Fruit fly (Drosophila melanogaster) whole organism, embryonic: ENCODE measurements around the gene CG4497.

Experiments used
- ATbp ChIP-seq: fragments of 200-800 bp; sonication (Bioruptor generic); optimal IDR thresholded peaks from 2 replicates; lab custom pipeline; 2017; ENCODE audit warnings: missing biosample characterization, mild to moderate bottlenecking, missing genetic modification characterization, missing genetic modification reagents
- Aef1 ChIP-seq: fragments of 200-800 bp; sonication (Bioruptor generic); IDR thresholded peaks from 3 replicates; pipeline ENCODE4 v1.3.6; 2022; ENCODE audit warnings: missing biosample characterization, missing genetic modification characterization
- Antp ChIP-seq: fragments of 200-800 bp; sonication (Bioruptor generic); optimal IDR thresholded peaks from 3 replicates; lab custom pipeline; 2016; ENCODE audit warnings: missing biosample characterization, missing genetic modification characterization
- CG10209 ChIP-seq: fragments of 200-800 bp; sonication (Bioruptor generic); optimal IDR thresholded peaks from 3 replicates; lab custom pipeline; 2017; ENCODE audit warnings: missing biosample characterization, mild to moderate bottlenecking, missing genetic modification characterization, missing genetic modification reagents
- CG1024 ChIP-seq: fragments of 200-800 bp; sonication (Bioruptor generic); IDR thresholded peaks from 2 replicates; pipeline ENCODE4 v1.3.6; 2022; ENCODE audit warnings: missing biosample characterization, missing genetic modification characterization
- CG10366 ChIP-seq: fragments of 200-800 bp; sonication (Bioruptor generic); IDR thresholded peaks from 2 replicates; pipeline ENCODE4 v1.3.6; 2022; ENCODE audit warnings: missing biosample characterization, missing genetic modification characterization
- CG11504 ChIP-seq: fragments of 200-800 bp; sonication (Bioruptor generic); optimal IDR thresholded peaks from 3 replicates; lab custom pipeline; 2019; ENCODE audit warnings: missing biosample characterization, mild to moderate bottlenecking, missing genetic modification characterization, moderate library complexity
- CG12942 ChIP-seq: fragments of 200-800 bp; sonication (Bioruptor generic); optimal IDR thresholded peaks from 3 replicates; lab custom pipeline; 2016; ENCODE audit warnings: missing biosample characterization, missing genetic modification characterization
- CG14050 ChIP-seq: fragments of 200-800 bp; sonication (Bioruptor generic); IDR thresholded peaks from 3 replicates; pipeline ENCODE4 v1.3.6; 2022; ENCODE audit warnings: missing biosample characterization, missing genetic modification characterization
- CG14441 ChIP-seq: fragments of 200-800 bp; sonication (Bioruptor generic); IDR thresholded peaks from 2 replicates; pipeline ENCODE4 v1.3.6; 2022; ENCODE audit warnings: missing biosample characterization, missing genetic modification characterization
- CG14710 ChIP-seq: fragments of 200-800 bp; sonication (Bioruptor generic); optimal IDR thresholded peaks from 3 replicates; lab custom pipeline; 2019; ENCODE audit warnings: missing biosample characterization, mild to moderate bottlenecking, missing genetic modification characterization, moderate library complexity
- CG1792 ChIP-seq: fragments of 200-800 bp; sonication (Bioruptor generic); optimal IDR thresholded peaks from 2 replicates; lab custom pipeline; 2016; ENCODE audit warnings: missing biosample characterization, missing genetic modification characterization
- CG18262 ChIP-seq: fragments of 200-800 bp; optimal IDR thresholded peaks from 3 replicates; lab custom pipeline; 2019; ENCODE audit warnings: missing biosample characterization, mild to moderate bottlenecking, missing genetic modification characterization, moderate library complexity
- CG2678 ChIP-seq: fragments of 200-800 bp; sonication (Bioruptor generic); optimal IDR thresholded peaks from 3 replicates; lab custom pipeline; 2019; ENCODE audit warnings: missing biosample characterization, mild to moderate bottlenecking, missing genetic modification characterization, moderate library complexity
- CG2712 ChIP-seq: fragments of 200-800 bp; optimal IDR thresholded peaks from 3 replicates; lab custom pipeline; 2019; ENCODE audit warnings: missing biosample characterization, mild to moderate bottlenecking, missing genetic modification characterization, moderate library complexity
- CG30431 ChIP-seq: fragments of 200-800 bp; sonication (Bioruptor generic); optimal IDR thresholded peaks from 2 replicates; lab custom pipeline; 2017; ENCODE audit warnings: missing biosample characterization, missing genetic modification characterization
- CG32772 ChIP-seq: fragments of 200-800 bp; sonication (Bioruptor generic); IDR thresholded peaks from 2 replicates; pipeline ENCODE4 v1.3.6; 2022; ENCODE audit warnings: missing biosample characterization, missing genetic modification characterization
- CG6175 ChIP-seq: fragments of 200-800 bp; sonication (Bioruptor generic); IDR thresholded peaks from 3 replicates; pipeline ENCODE4 v1.3.6; 2022; ENCODE audit warnings: missing biosample characterization, missing genetic modification characterization
- CG6689 ChIP-seq: fragments of 200-800 bp; sonication (Bioruptor generic); IDR thresholded peaks from 2 replicates; pipeline ENCODE4 v1.3.6; 2022; ENCODE audit warnings: missing biosample characterization, missing genetic modification characterization
- CG7271 ChIP-seq: fragments of 200-800 bp; sonication (Bioruptor generic); optimal IDR thresholded peaks from 2 replicates; lab custom pipeline; 2018; ENCODE audit warnings: missing biosample characterization, mild to moderate bottlenecking, missing genetic modification characterization, moderate library complexity
- CG7745 ChIP-seq: fragments of 200-800 bp; sonication (Bioruptor generic); optimal IDR thresholded peaks from 2 replicates; lab custom pipeline; 2018; ENCODE audit warnings: missing biosample characterization, mild to moderate bottlenecking, missing genetic modification characterization, moderate library complexity
- CG8290 ChIP-seq, 3 experiments: fragments of 200-800 bp; sonication (Bioruptor generic); optimal IDR thresholded peaks; 2 replicates each; lab custom pipeline; 2016 to 2019; ENCODE audit warnings: missing biosample characterization in 3 of 3, missing genetic modification characterization in 3 of 3, mild to moderate bottlenecking in 2 of 3, moderate library complexity in 1 of 3
- CG8944 ChIP-seq: fragments of 200-800 bp; sonication (Bioruptor generic); optimal IDR thresholded peaks from 3 replicates; lab custom pipeline; 2016; ENCODE audit warnings: missing biosample characterization, missing genetic modification characterization
- CG9609 ChIP-seq: fragments of 200-800 bp; sonication (Bioruptor generic); optimal IDR thresholded peaks from 3 replicates; lab custom pipeline; 2016; ENCODE audit warnings: missing biosample characterization, missing genetic modification characterization
- Chrac-16 ChIP-seq: fragments of 200-800 bp; sonication (Bioruptor generic); optimal IDR thresholded peaks from 3 replicates; lab custom pipeline; 2016; ENCODE audit warnings: missing biosample characterization, missing genetic modification characterization
- Dip3 ChIP-seq: fragments of 200-800 bp; sonication (Bioruptor generic); optimal IDR thresholded peaks from 3 replicates; lab custom pipeline; 2016; ENCODE audit warnings: missing biosample characterization, missing genetic modification characterization
- Dll ChIP-seq: fragments of 200-800 bp; sonication (Bioruptor generic); IDR thresholded peaks from 4 replicates; pipeline ENCODE4 v1.3.6; 2022; ENCODE audit warnings: missing biosample characterization, missing genetic modification characterization; ENCODE audit not compliant: partially characterized antibody
- Doc2 ChIP-seq: fragments of 200-800 bp; sonication (Bioruptor generic); IDR thresholded peaks from 2 replicates; pipeline ENCODE4 v1.3.6; 2022; ENCODE audit warnings: missing biosample characterization, missing genetic modification characterization
- Drgx ChIP-seq: fragments of 200-800 bp; sonication (Bioruptor generic); IDR thresholded peaks from 2 replicates; pipeline ENCODE4 v1.3.6; 2022; ENCODE audit warnings: missing biosample characterization, missing genetic modification characterization
- E2f2 ChIP-seq: fragments of 200-800 bp; sonication (Bioruptor generic); IDR thresholded peaks from 2 replicates; pipeline ENCODE4 v1.3.6; 2022; ENCODE audit warnings: missing biosample characterization, missing genetic modification characterization
- Hsf ChIP-seq: fragments of 200-800 bp; sonication (Bioruptor generic); optimal IDR thresholded peaks from 3 replicates; lab custom pipeline; 2016; ENCODE audit warnings: missing biosample characterization, missing genetic modification characterization
- Pdp1 ChIP-seq, 2 experiments: fragments of 200-800 bp; sonication (Bioruptor generic); optimal IDR thresholded peaks; 3 replicates each; lab custom pipeline; 2016; ENCODE audit warnings: missing biosample characterization in 2 of 2, missing genetic modification characterization in 2 of 2, mild to moderate bottlenecking in 1 of 2, moderate library complexity in 1 of 2
- Side ChIP-seq: fragments of 200-800 bp; sonication (Bioruptor generic); optimal IDR thresholded peaks from 2 replicates; lab custom pipeline; 2016; ENCODE audit warnings: missing biosample characterization, missing genetic modification characterization
- Xrp1 ChIP-seq: fragments of 200-800 bp; sonication (Bioruptor generic); IDR thresholded peaks from 2 replicates; pipeline ENCODE4 v1.3.6; 2022; ENCODE audit warnings: missing biosample characterization, missing genetic modification characterization
- bsh ChIP-seq, 2 experiments: fragments of 200-800 bp; sonication (Bioruptor generic); optimal IDR thresholded peaks; 2 replicates each; lab custom pipeline; 2017 to 2018; ENCODE audit warnings: mild to moderate bottlenecking in 2 of 2, missing biosample characterization in 2 of 2, missing genetic modification characterization in 2 of 2, moderate library complexity in 1 of 2
- cas ChIP-seq: fragments of 200-800 bp; sonication (Bioruptor generic); IDR thresholded peaks from 2 replicates; pipeline ENCODE4 v1.3.6; 2022; ENCODE audit warnings: missing biosample characterization, missing genetic modification characterization
- dan ChIP-seq: fragments of 200-800 bp; sonication (Bioruptor generic); IDR thresholded peaks from 2 replicates; pipeline ENCODE4 v1.3.6; 2022; ENCODE audit warnings: missing biosample characterization, missing genetic modification characterization
- dmrt99B ChIP-seq: fragments of 200-800 bp; sonication (Bioruptor generic); optimal IDR thresholded peaks from 2 replicates; lab custom pipeline; 2018; ENCODE audit warnings: missing biosample characterization, mild to moderate bottlenecking, missing genetic modification characterization, moderate library complexity
- esg ChIP-seq: fragments of 200-800 bp; sonication (Bioruptor generic); conservative IDR thresholded peaks from 2 replicates; pipeline ENCODE4 v1.3.6; 2022; ENCODE audit warnings: missing biosample characterization, missing genetic modification characterization
- gcm ChIP-seq: fragments of 200-800 bp; sonication (Bioruptor generic); optimal IDR thresholded peaks from 2 replicates; lab custom pipeline; 2019; ENCODE audit warnings: missing biosample characterization, mild to moderate bottlenecking, missing genetic modification characterization, moderate library complexity
- gsb-n ChIP-seq: fragments of 200-800 bp; sonication (Bioruptor generic); optimal IDR thresholded peaks from 3 replicates; lab custom pipeline; 2018; ENCODE audit warnings: missing biosample characterization, mild to moderate bottlenecking, missing genetic modification characterization
- kay ChIP-seq: fragments of 200-800 bp; sonication (Bioruptor generic); optimal IDR thresholded peaks from 2 replicates; lab custom pipeline; 2016; ENCODE audit warnings: missing biosample characterization, missing genetic modification characterization
- lilli ChIP-seq: fragments of 200-800 bp; sonication (Bioruptor generic); optimal IDR thresholded peaks from 3 replicates; lab custom pipeline; 2016; ENCODE audit warnings: missing biosample characterization, missing genetic modification characterization
- otp ChIP-seq: fragments of 200-800 bp; sonication (Bioruptor generic); IDR thresholded peaks from 3 replicates; pipeline ENCODE4, ENCODE4 v1.3.6; 2022; ENCODE audit warnings: missing biosample characterization, missing genetic modification characterization
- phol ChIP-seq: fragments of 200-800 bp; sonication (Bioruptor generic); optimal IDR thresholded peaks from 3 replicates; lab custom pipeline; 2018; ENCODE audit warnings: missing biosample characterization, mild to moderate bottlenecking, missing genetic modification characterization, moderate library complexity
- pnt ChIP-seq: fragments of 200-800 bp; sonication (Bioruptor generic); optimal IDR thresholded peaks from 3 replicates; lab custom pipeline; 2016; ENCODE audit warnings: missing biosample characterization, missing genetic modification characterization
- row ChIP-seq: fragments of 200-800 bp; sonication (Bioruptor generic); IDR thresholded peaks from 3 replicates; pipeline ENCODE4 v1.3.6; 2022; ENCODE audit warnings: missing biosample characterization, missing genetic modification characterization
- sens ChIP-seq: fragments of 200-800 bp; sonication (Bioruptor generic); peaks from one replicate; lab custom pipeline; 2016; ENCODE audit warnings: missing biosample characterization, missing genetic modification characterization
- shn ChIP-seq: fragments of 200-800 bp; sonication (Bioruptor generic); optimal IDR thresholded peaks from 3 replicates; lab custom pipeline; 2016; ENCODE audit warnings: missing biosample characterization, missing genetic modification characterization
- sisA ChIP-seq: fragments of 200-800 bp; sonication (Bioruptor generic); IDR thresholded peaks from 2 replicates; pipeline ENCODE4 v1.3.6; 2022; ENCODE audit warnings: missing biosample characterization, missing genetic modification characterization
- vvl ChIP-seq: fragments of 200-800 bp; sonication (Bioruptor generic); IDR thresholded peaks from 2 replicates; pipeline ENCODE4 v1.3.6; 2022; ENCODE audit warnings: missing biosample characterization, missing genetic modification characterization

Gene CG4497

DNA sequence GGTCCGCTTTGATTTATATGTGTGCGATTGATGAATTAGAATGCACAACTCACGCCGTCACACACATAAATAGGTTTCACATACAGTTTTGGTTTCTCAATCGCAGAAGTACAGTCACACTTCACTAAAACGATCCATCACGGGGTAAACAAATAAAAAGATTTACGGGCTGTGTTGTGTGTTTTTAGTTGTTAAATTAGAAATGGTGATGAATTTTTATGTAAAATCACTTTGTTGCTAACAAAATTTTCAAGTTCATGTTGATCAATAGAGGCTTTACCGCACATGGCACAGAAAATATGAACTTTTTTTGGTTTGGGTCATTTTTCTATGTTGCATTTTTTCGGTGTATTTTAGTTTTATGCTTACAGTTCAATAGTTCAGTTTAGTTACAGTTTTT lies 45.5 kb downstream of the CG4497 start (continued):
- TF ChIP-seq cas (GFP tag; lab: Robert Waterston, UW) (no peak), Aef1 (GFP tag; lab: Robert Waterston, UW) (0 out of 3 replicates have a peak, but pooled peaks have one; percentile 21), vvl (GFP tag; lab: Robert Waterston, UW) (peak; percentile 35; the same call in 1 of the 2 replicates), CG10366 (GFP tag; lab: Robert Waterston, UW) (peak; percentile 45; the same call in 1 of the 2 replicates), CG14710 (peak; percentile 12), Antp (GFP tag; lab: Kevin White, UChicago) (peak; percentile 13), ATbp (GFP tag; lab: Kevin White, UChicago) (peak; percentile 10), CG18262 (tag; lab: Kevin White, UChicago) (peak; percentile 40), CG8944 (GFP tag; lab: Kevin White, UChicago) (no peak), CG6175 (GFP tag; lab: Robert Waterston, UW) (no peak), CG7745 (tag; lab: Kevin White, UChicago) (no peak), CG12942 (peak; percentile 22), Dll (GFP tag; lab: Robert Waterston, UW) (no peak), Doc2 (GFP tag; lab: Robert Waterston, UW) (no peak), CG2712 (peak; percentile 43), CG9609 (GFP tag; lab: Kevin White, UChicago) (peak; percentile 22), sisA (GFP tag; lab: Robert Waterston, UW) (peak; percentile 67), Side (peak; percentile 17), CG2678 (peak; percentile 26), sens (GFP tag; lab: Kevin White, UChicago) (peak; percentile 86), lilli (GFP tag; lab: Kevin White, UChicago) (peak; percentile 18), CG32772 (GFP tag; lab: Robert Waterston, UW) (peak; percentile 67), row (GFP tag; lab: Robert Waterston, UW) (peak; percentile 63), gcm (GFP tag; lab: Kevin White, UChicago) (peak; percentile 20), CG30431 (GFP tag; lab: Kevin White, UChicago) (no peak), bsh (GFP tag; optimal IDR thresholded peaks at IDR 0.05; lab: Kevin White, UChicago) (peak in 1 of 2 experiments; percentile 63), pnt (GFP tag; lab: Kevin White, UChicago) (peak; percentile 50), CG10209 (GFP tag; lab: Kevin White, UChicago) (no peak), phol (tag; lab: Kevin White, UChicago) (peak; percentile 59), CG8290 (GFP tag; optimal IDR thresholded peaks at IDR 0.05; lab: Kevin White, UChicago) (no peak), CG8290 (tag; optimal IDR thresholded peaks at IDR 0.05; lab: Kevin White, UChicago) (peak in 1 of 2 experiments; percentile 25), CG1024 (GFP tag; lab: Robert Waterston, UW) (peak; percentile 36; the same call in 1 of the 2 replicates), otp (GFP tag; lab: Robert Waterston, UW) (peak; percentile 54; the same call in 2 of the 3 replicates), shn (GFP tag; lab: Kevin White, UChicago) (peak; percentile 22), gsb-n (tag; lab: Kevin White, UChicago) (peak; percentile 24), Drgx (0 out of 2 replicates have a peak, but pooled peaks have one; percentile 19), dan (GFP tag; lab: Robert Waterston, UW) (no peak), CG6689 (GFP tag; lab: Robert Waterston, UW) (peak; percentile 44; the same call in 1 of the 2 replicates), CG14441 (peak; percentile 59; the same call in 1 of the 2 replicates), CG1792 (GFP tag; lab: Kevin White, UChicago) (no peak), CG11504 (tag; lab: Kevin White, UChicago) (peak; percentile 66), kay (GFP tag; lab: Kevin White, UChicago) (peak; percentile 4), CG7271 (tag; lab: Kevin White, UChicago) (no peak), E2f2 (GFP tag; lab: Robert Waterston, UW) (peak; percentile 34; the same call in 1 of the 2 replicates), Dip3 (GFP tag; lab: Kevin White, UChicago) (no peak), CG14050 (GFP tag; lab: Robert Waterston, UW) (peak; percentile 45; the same call in 1 of the 3 replicates), Hsf (GFP tag; lab: Kevin White, UChicago) (peak; percentile 44), dmrt99B (tag; lab: Kevin White, UChicago) (peak; percentile 59), esg (peak; percentile 37), Chrac-16 (GFP tag; lab: Kevin White, UChicago) (peak; percentile 30), Xrp1 (peak; percentile 45; the same call in 1 of the 2 replicates), Pdp1 (GFP tag; optimal IDR thresholded peaks at IDR 0.05; lab: Kevin White, UChicago) (peak; percentile 5 to 32)
